Worm (Caenorhabditis elegans): Measurements from ENCODE around the gene nhr-36.

Gene nhr-36

DNA sequence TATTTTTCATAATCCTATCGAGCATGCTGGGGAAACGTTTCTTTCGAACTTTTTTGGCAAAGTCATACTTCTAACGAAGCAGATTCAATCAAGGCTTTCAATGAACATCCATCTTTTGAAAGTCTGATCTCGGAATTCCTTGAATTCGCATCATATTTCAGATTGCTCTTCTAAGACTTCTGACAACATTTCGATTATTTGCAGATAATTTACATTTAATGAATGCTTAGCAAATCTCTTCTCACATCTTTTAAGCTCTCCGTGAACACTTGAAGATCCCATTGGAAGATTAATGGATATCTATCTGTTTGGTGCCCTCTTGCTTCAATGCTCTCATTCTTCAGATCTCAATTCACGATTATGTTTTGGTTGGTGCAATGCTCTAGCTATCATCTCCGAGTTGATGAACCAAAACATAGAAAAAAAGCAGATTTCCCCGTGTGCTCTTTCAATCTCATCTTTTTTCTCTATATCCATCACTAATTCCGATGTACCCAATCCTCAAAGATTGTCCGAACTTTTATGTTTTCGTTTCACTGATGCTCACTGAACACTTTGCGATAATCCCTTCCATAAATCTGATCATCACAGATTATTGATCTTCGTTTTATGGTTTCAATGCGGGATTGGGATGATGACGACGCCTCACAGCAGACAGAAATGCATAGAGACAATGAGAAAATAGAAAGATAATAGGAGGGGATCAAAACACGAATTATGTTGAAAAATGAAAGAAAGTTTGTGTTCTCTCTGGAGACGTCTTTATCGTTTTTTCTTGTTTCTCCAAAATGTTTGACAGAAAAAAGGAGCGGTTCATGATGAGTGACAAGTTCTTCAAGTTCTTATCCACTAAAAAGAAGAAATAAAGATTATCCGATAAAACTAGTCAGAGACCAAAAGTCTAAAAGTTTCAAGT is 13.0 kb upstream of the nhr-36 start:
- TF ChIP-seq npax-4 (tag; optimal IDR thresholded peaks at IDR 0.05) (no peak), ahr-1 (tag; optimal IDR thresholded peaks at IDR 0.05) (no peak), rnt-1 (tag; optimal IDR thresholded peaks at IDR 0.05) (no peak), lim-6 (tag; optimal IDR thresholded peaks at IDR 0.05) (no peak), unc-55 (GFP tag; optimal IDR thresholded peaks at IDR 0.05) (peak; percentile 44), ceh-18 (tag; optimal IDR thresholded peaks at IDR 0.05) (peak; percentile 48), T23F11.4 (GFP tag; optimal IDR thresholded peaks at IDR 0.05) (no peak)

DNA sequence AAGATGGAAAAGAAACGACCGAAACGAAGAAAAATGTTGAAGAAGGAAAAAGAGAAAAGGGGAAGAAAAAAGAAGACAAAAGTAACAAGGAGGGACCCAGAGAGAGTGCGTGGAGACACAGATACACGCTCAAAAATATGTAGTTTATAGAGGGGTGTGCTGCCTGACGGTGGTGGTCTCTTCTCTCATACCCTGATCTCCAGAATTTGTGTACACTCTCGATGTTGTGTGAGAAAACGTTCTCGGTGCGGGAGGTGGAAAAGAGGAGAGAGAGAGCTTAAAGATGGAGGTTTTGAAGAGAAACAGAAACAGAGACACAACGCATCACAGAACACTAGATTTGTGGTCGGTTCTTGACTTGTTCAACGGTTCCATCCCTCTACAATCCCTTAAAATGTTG is 12.2 kb upstream of the nhr-36 start:
- TF ChIP-seq tbx-2 (tag; optimal IDR thresholded peaks at IDR 0.05) (peak; percentile 59), rnt-1 (tag; optimal IDR thresholded peaks at IDR 0.05) (peak; percentile 56), hlh-30 (tag; optimal IDR thresholded peaks at IDR 0.05; ENCODE audit: insufficient read depth) (no peak), pha-4 (tag; optimal IDR thresholded peaks at IDR 0.05) (no peak), pat-9 (tag; optimal IDR thresholded peaks at IDR 0.05) (no peak), K02D7.2 (tag; optimal IDR thresholded peaks at IDR 0.05) (no peak), eyg-1 (tag; optimal IDR thresholded peaks at IDR 0.05) (no peak), ceh-18 (tag; optimal IDR thresholded peaks at IDR 0.05) (peak; percentile 66), lim-6 (tag; optimal IDR thresholded peaks at IDR 0.05) (no peak), zip-5 (tag; optimal IDR thresholded peaks at IDR 0.05) (no peak), ref-2 (tag; optimal IDR thresholded peaks at IDR 0.05) (no peak), ttx-3 (tag; optimal IDR thresholded peaks at IDR 0.05) (no peak), ceh-48 (tag; optimal IDR thresholded peaks at IDR 0.05) (no peak), che-1 (tag; optimal IDR thresholded peaks at IDR 0.05) (no peak), ceh-14 (tag; optimal IDR thresholded peaks at IDR 0.05) (no peak), C08G9.2 (tag; optimal IDR thresholded peaks at IDR 0.05) (peak; percentile 43), sox-2 (GFP tag; IDR thresholded peaks at IDR 0.05) (no peak), hlh-13 (GFP tag; optimal IDR thresholded peaks at IDR 0.05) (no peak), npax-4 (tag; optimal IDR thresholded peaks at IDR 0.05) (no peak), fkh-6 (tag; optimal IDR thresholded peaks at IDR 0.05) (no peak), ceh-9 (tag; optimal IDR thresholded peaks at IDR 0.05) (no peak), nhr-232 (tag; optimal IDR thresholded peaks at IDR 0.05) (no peak), pqm-1 (tag; optimal IDR thresholded peaks at IDR 0.05) (no peak), syd-9 (tag; optimal IDR thresholded peaks at IDR 0.05) (no peak), ceh-2 (tag; optimal IDR thresholded peaks at IDR 0.05) (peak; percentile 26), elt-4 (tag; optimal IDR thresholded peaks at IDR 0.05) (no peak), T23F11.4 (GFP tag; optimal IDR thresholded peaks at IDR 0.05) (no peak), mec-3 (tag; optimal IDR thresholded peaks at IDR 0.05; ENCODE audit: borderline replicate concordance) (no peak), hlh-8 (tag; optimal IDR thresholded peaks at IDR 0.05) (no peak), lin-11 (tag; optimal IDR thresholded peaks at IDR 0.05) (no peak), unc-3 (GFP tag; conservative IDR thresholded peaks at IDR 0.05) (no peak), unc-3 (tag; optimal IDR thresholded peaks at IDR 0.05) (no peak), fkh-10 (GFP tag; optimal IDR thresholded peaks at IDR 0.05) (no peak), pha-2 (tag; optimal IDR thresholded peaks at IDR 0.05) (no peak), ceh-45 (GFP tag; IDR thresholded peaks at IDR 0.05) (no peak), ama-1 (optimal IDR thresholded peaks at IDR 0.05) (no peak), tbx-7 (tag; optimal IDR thresholded peaks at IDR 0.05) (no peak), ahr-1 (tag; optimal IDR thresholded peaks at IDR 0.05) (no peak), unc-55 (GFP tag; optimal IDR thresholded peaks at IDR 0.05) (peak; percentile 26), elt-2 (tag; optimal IDR thresholded peaks at IDR 0.05) (no peak), unc-86 (tag; optimal IDR thresholded peaks at IDR 0.05) (no peak), ceh-30 (tag; optimal IDR thresholded peaks at IDR 0.05) (peak; percentile 7), dve-1 (tag; optimal IDR thresholded peaks at IDR 0.05) (no peak), ceh-34 (tag; optimal IDR thresholded peaks at IDR 0.05) (peak; percentile 32), ceh-31 (tag; optimal IDR thresholded peaks at IDR 0.05) (peak; percentile 86), dmd-4 (tag; optimal IDR thresholded peaks at IDR 0.05; ENCODE audit: borderline replicate concordance) (no peak), unc-42 (tag; optimal IDR thresholded peaks at IDR 0.05) (peak; percentile 56), ztf-16 (tag; optimal IDR thresholded peaks at IDR 0.05) (no peak), F13H6.1 (tag; optimal IDR thresholded peaks at IDR 0.05) (no peak)

Measured in whole organism, late embryonic.